Fruit fly (Drosophila melanogaster) whole organism, embryonic: ENCODE results near the gene CG1074.

ENCODE experiments used
- Adf1 ChIP-seq: fragments of 200-800 bp; sonication (Bioruptor generic); IDR thresholded peaks from 2 replicates; pipeline ENCODE4 v1.3.6; 2022; ENCODE audit warnings: missing biosample characterization, missing genetic modification characterization
- Asciz ChIP-seq: fragments of 200-800 bp; sonication (Bioruptor generic); optimal IDR thresholded peaks from 2 replicates; lab custom pipeline; 2017; ENCODE audit warnings: missing biosample characterization, mild to moderate bottlenecking, missing genetic modification characterization, missing genetic modification reagents
- B-H2 ChIP-seq: fragments of 200-800 bp; sonication (Bioruptor generic); optimal IDR thresholded peaks from 2 replicates; lab custom pipeline; 2018; ENCODE audit warnings: missing biosample characterization, mild to moderate bottlenecking, missing genetic modification characterization
- CG11456 ChIP-seq: fragments of 200-800 bp; sonication (Bioruptor generic); IDR thresholded peaks from 3 replicates; pipeline ENCODE4 v1.3.6; 2022; ENCODE audit warnings: missing biosample characterization, missing genetic modification characterization
- CG12104 ChIP-seq: fragments of 200-800 bp; sonication (Bioruptor generic); optimal IDR thresholded peaks from 3 replicates; lab custom pipeline; 2016; ENCODE audit warnings: missing biosample characterization, missing genetic modification characterization
- CG1233 ChIP-seq: fragments of 200-800 bp; sonication (Bioruptor generic); optimal IDR thresholded peaks from 4 replicates; lab custom pipeline; 2018; ENCODE audit warnings: missing biosample characterization, mild to moderate bottlenecking, missing genetic modification characterization
- CG13287 ChIP-seq: fragments of 200-800 bp; sonication (Bioruptor generic); IDR thresholded peaks from 2 replicates; pipeline ENCODE4 v1.3.6; 2022; ENCODE audit warnings: missing biosample characterization, missing genetic modification characterization; ENCODE audit not compliant: partially characterized antibody
- CG14441 ChIP-seq: fragments of 200-800 bp; sonication (Bioruptor generic); IDR thresholded peaks from 2 replicates; pipeline ENCODE4 v1.3.6; 2022; ENCODE audit warnings: missing biosample characterization, missing genetic modification characterization
- CG14667 ChIP-seq: fragments of 200-800 bp; sonication (Bioruptor generic); IDR thresholded peaks from 2 replicates; pipeline ENCODE4 v1.3.6; 2022; ENCODE audit warnings: missing biosample characterization, missing genetic modification characterization
- CG18011 ChIP-seq: fragments of 200-800 bp; sonication (Bioruptor generic); optimal IDR thresholded peaks from 2 replicates; lab custom pipeline; 2017; ENCODE audit warnings: missing biosample characterization, missing genetic modification characterization, mild to moderate bottlenecking, moderate library complexity, missing genotype
- CG33557 ChIP-seq: fragments of 200-800 bp; sonication (Bioruptor generic); optimal IDR thresholded peaks from 2 replicates; lab custom pipeline; 2019; ENCODE audit warnings: missing biosample characterization, mild to moderate bottlenecking, missing genetic modification characterization, moderate library complexity
- CG3847 ChIP-seq: fragments of 200-800 bp; sonication (Bioruptor generic); IDR thresholded peaks from 2 replicates; pipeline ENCODE4 v1.3.6; 2022; ENCODE audit warnings: missing biosample characterization, missing genetic modification characterization
- CG42726 ChIP-seq: fragments of 200-800 bp; sonication (Bioruptor generic); IDR thresholded peaks from 2 replicates; pipeline ENCODE4 v1.3.6; 2022; ENCODE audit warnings: missing biosample characterization, missing genetic modification characterization; ENCODE audit not compliant: partially characterized antibody
- CG6689 ChIP-seq: fragments of 200-800 bp; sonication (Bioruptor generic); IDR thresholded peaks from 2 replicates; pipeline ENCODE4 v1.3.6; 2022; ENCODE audit warnings: missing biosample characterization, missing genetic modification characterization
- CG7372 ChIP-seq: fragments of 200-800 bp; sonication (Bioruptor generic); IDR thresholded peaks from 2 replicates; pipeline ENCODE4 v1.3.6; 2022; ENCODE audit warnings: missing biosample characterization, missing genetic modification characterization
- CG8290 ChIP-seq, 3 experiments: fragments of 200-800 bp; sonication (Bioruptor generic); optimal IDR thresholded peaks; 2 replicates each; lab custom pipeline; 2016 to 2019; ENCODE audit warnings: missing biosample characterization in 3 of 3, missing genetic modification characterization in 3 of 3, mild to moderate bottlenecking in 2 of 3, moderate library complexity in 1 of 3
- CG8924 ChIP-seq: fragments of 200-800 bp; optimal IDR thresholded peaks from 3 replicates; lab custom pipeline; 2019; ENCODE audit warnings: missing biosample characterization, mild to moderate bottlenecking, missing genetic modification characterization, moderate library complexity
- CHES-1-like ChIP-seq: fragments of 200-800 bp; sonication (Bioruptor generic); optimal IDR thresholded peaks from 2 replicates; lab custom pipeline; 2016; ENCODE audit warnings: missing biosample characterization, missing genetic modification characterization
- Dref ChIP-seq: fragments of 200-800 bp; sonication (Bioruptor generic); IDR thresholded peaks from 2 replicates; pipeline ENCODE4 v1.3.6; 2022; ENCODE audit warnings: missing biosample characterization, missing genetic modification characterization
- Ets97D ChIP-seq: fragments of 200-800 bp; sonication (Bioruptor generic); optimal IDR thresholded peaks from 3 replicates; lab custom pipeline; 2016; ENCODE audit warnings: missing biosample characterization, missing genetic modification characterization
- Fer1 ChIP-seq: fragments of 200-800 bp; sonication (Bioruptor generic); optimal IDR thresholded peaks from 2 replicates; lab custom pipeline; 2017; ENCODE audit warnings: missing biosample characterization, mild to moderate bottlenecking, missing genetic modification characterization
- Gsc ChIP-seq: fragments of 200-800 bp; sonication (Bioruptor generic); IDR thresholded peaks from 2 replicates; pipeline ENCODE4 v1.3.6; 2022; ENCODE audit warnings: missing biosample characterization, missing genetic modification characterization
- HLH54F ChIP-seq: fragments of 200-800 bp; sonication (Bioruptor generic); optimal IDR thresholded peaks from 3 replicates; lab custom pipeline; 2016; ENCODE audit warnings: missing biosample characterization, missing genetic modification characterization
- HmgZ ChIP-seq: fragments of 200-800 bp; sonication (Bioruptor generic); optimal IDR thresholded peaks from 2 replicates; lab custom pipeline; 2018; ENCODE audit warnings: missing biosample characterization, mild to moderate bottlenecking, missing genetic modification characterization
- Jarid2 ChIP-seq: fragments of 200-800 bp; sonication (Bioruptor generic); optimal IDR thresholded peaks from 3 replicates; lab custom pipeline; 2017; ENCODE audit warnings: mild to moderate bottlenecking, missing biosample characterization, missing genetic modification reagents, missing genetic modification characterization
- Lim3 ChIP-seq: fragments of 200-800 bp; sonication (Bioruptor generic); IDR thresholded peaks from 2 replicates; pipeline ENCODE4 v1.3.6; 2022; ENCODE audit warnings: missing biosample characterization, missing genetic modification characterization
- Mad ChIP-seq: fragments of 200-800 bp; sonication (Bioruptor generic); optimal IDR thresholded peaks from 2 replicates; lab custom pipeline; 2016; ENCODE audit warnings: missing biosample characterization, missing genetic modification characterization
- Nf-YC ChIP-seq: fragments of 200-800 bp; optimal IDR thresholded peaks from 3 replicates; lab custom pipeline; 2019; ENCODE audit warnings: missing biosample characterization, mild to moderate bottlenecking, missing genetic modification characterization, moderate library complexity
- Pdp1 ChIP-seq, 2 experiments: fragments of 200-800 bp; sonication (Bioruptor generic); optimal IDR thresholded peaks; 3 replicates each; lab custom pipeline; 2016; ENCODE audit warnings: missing biosample characterization in 2 of 2, missing genetic modification characterization in 2 of 2, mild to moderate bottlenecking in 1 of 2, moderate library complexity in 1 of 2
- Ptx1 ChIP-seq: fragments of 200-800 bp; sonication (Bioruptor generic); IDR thresholded peaks from 2 replicates; pipeline ENCODE4 v1.3.6; 2022; ENCODE audit warnings: missing biosample characterization, missing genetic modification characterization
- Rfx ChIP-seq: fragments of 200-800 bp; sonication (Bioruptor generic); IDR thresholded peaks from 2 replicates; pipeline ENCODE4 v1.3.6; 2022; ENCODE audit warnings: missing biosample characterization, missing genetic modification characterization
- Tbp ChIP-seq: fragments of >200 bp; optimal IDR thresholded peaks from 2 replicates; lab custom pipeline; 2018; ENCODE audit warnings: missing biosample characterization, missing genetic modification characterization
- amos ChIP-seq: fragments of 200-800 bp; sonication (Bioruptor generic); IDR thresholded peaks from 2 replicates; pipeline ENCODE4 v1.3.6; 2022; ENCODE audit warnings: missing biosample characterization, missing genetic modification characterization; ENCODE audit not compliant: partially characterized antibody
- btn ChIP-seq: fragments of 200-800 bp; sonication (Bioruptor generic); optimal IDR thresholded peaks from 2 replicates; lab custom pipeline; 2016; ENCODE audit warnings: missing biosample characterization, missing genetic modification characterization
- danr ChIP-seq: fragments of 200-800 bp; sonication (Bioruptor generic); IDR thresholded peaks from 2 replicates; pipeline ENCODE4 v1.3.6; 2022; ENCODE audit warnings: missing biosample characterization, missing genetic modification characterization
- gfzf ChIP-seq: fragments of 200-800 bp; sonication (Bioruptor generic); optimal IDR thresholded peaks from 2 replicates; lab custom pipeline; 2016; ENCODE audit warnings: missing biosample characterization, mild to moderate bottlenecking, missing genetic modification characterization, moderate library complexity
- hbn ChIP-seq: fragments of 200-800 bp; sonication (Bioruptor generic); IDR thresholded peaks from 2 replicates; pipeline ENCODE4 v1.3.6; 2022; ENCODE audit warnings: missing biosample characterization, missing genetic modification characterization; ENCODE audit not compliant: partially characterized antibody
- kay ChIP-seq: fragments of 200-800 bp; sonication (Bioruptor generic); optimal IDR thresholded peaks from 2 replicates; lab custom pipeline; 2016; ENCODE audit warnings: missing biosample characterization, missing genetic modification characterization
- lab ChIP-seq: fragments of 200-800 bp; sonication (Bioruptor generic); optimal IDR thresholded peaks from 3 replicates; lab custom pipeline; 2017; ENCODE audit warnings: missing biosample characterization, missing genetic modification characterization, mild to moderate bottlenecking, moderate library complexity, missing genetic modification reagents
- lbe ChIP-seq: fragments of 200-800 bp; sonication (Bioruptor generic); optimal IDR thresholded peaks from 2 replicates; lab custom pipeline; 2016; ENCODE audit warnings: missing biosample characterization, mild to moderate bottlenecking, missing genetic modification characterization
- mirr ChIP-seq: fragments of 200-800 bp; sonication (Bioruptor generic); optimal IDR thresholded peaks from 3 replicates; lab custom pipeline; 2018; ENCODE audit warnings: missing biosample characterization, mild to moderate bottlenecking, missing genetic modification characterization
- nerfin-2 ChIP-seq: fragments of 200-800 bp; sonication (Bioruptor generic); IDR thresholded peaks from 2 replicates; pipeline ENCODE4 v1.3.6; 2022; ENCODE audit warnings: missing biosample characterization, missing genetic modification characterization; ENCODE audit not compliant: partially characterized antibody
- peb ChIP-seq: fragments of 200-800 bp; sonication (Bioruptor generic); IDR thresholded peaks from 2 replicates; pipeline ENCODE4 v1.3.6; 2022; ENCODE audit warnings: missing biosample characterization, missing genetic modification characterization
- pfk ChIP-seq: fragments of 200-800 bp; sonication (Bioruptor generic); optimal IDR thresholded peaks from 2 replicates; lab custom pipeline; 2018; ENCODE audit warnings: missing biosample characterization, mild to moderate bottlenecking, missing genetic modification characterization, moderate library complexity
- slou ChIP-seq: fragments of 200-800 bp; sonication (Bioruptor generic); optimal IDR thresholded peaks from 3 replicates; lab custom pipeline; 2016; ENCODE audit warnings: missing biosample characterization, missing genetic modification characterization
- stc ChIP-seq: fragments of 200-800 bp; sonication (Bioruptor generic); IDR thresholded peaks from 2 replicates; pipeline ENCODE4 v1.3.6; 2022; ENCODE audit warnings: missing biosample characterization, missing genetic modification characterization
- stwl ChIP-seq: fragments of 200-800 bp; sonication (Bioruptor generic); optimal IDR thresholded peaks from 3 replicates; lab custom pipeline; 2018; ENCODE audit warnings: missing biosample characterization, mild to moderate bottlenecking, missing genetic modification characterization, moderate library complexity

The CG1074 gene

DNA sequence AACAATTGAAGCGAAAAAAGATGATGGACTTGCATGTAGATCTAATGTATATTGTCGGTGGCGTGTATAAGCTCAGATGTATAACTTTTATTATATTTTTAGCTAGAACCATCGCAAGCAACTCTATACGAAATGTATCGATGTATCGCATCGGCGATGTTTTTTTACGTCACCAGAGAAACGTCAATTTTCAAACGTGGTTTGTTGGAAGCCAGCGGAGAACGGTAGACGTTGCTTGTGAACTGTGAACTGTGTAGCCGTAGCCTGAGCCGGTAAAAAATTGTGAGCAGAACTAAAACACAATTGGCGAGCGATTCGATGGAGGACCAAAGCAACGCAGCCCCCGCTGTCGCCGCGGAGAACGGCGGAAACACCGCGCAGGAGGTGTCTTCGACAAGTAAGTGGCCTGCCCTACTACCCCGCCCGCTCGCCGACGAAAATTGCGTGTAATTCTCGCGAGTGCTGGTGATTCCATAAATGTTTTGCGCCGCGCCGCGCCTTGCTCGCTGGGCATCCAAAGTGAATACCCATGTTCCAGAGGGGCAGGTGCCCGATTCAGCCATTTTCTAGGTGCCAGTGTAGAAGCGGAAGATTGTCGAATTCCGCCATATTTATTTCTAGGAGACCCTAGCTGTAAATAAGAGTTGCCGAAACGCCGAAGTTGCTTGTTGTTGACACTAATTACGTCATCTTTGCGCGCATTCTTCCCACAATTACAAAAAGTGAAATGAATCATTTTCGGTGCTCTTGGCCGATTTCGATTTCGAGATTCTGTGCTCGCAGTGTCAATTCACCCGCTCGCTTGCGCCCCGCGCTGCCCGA, 30.7 kb upstream of the CG1074 start, which contains the start of gene lost (continued):
- TF ChIP-seq CG8924 (tag; lab: Kevin White, UChicago) (peak; percentile 14), mirr (peak; percentile 19), danr (no peak), CG6689 (GFP tag; lab: Robert Waterston, UW) (peak; percentile 38; the same call in 1 of the 2 replicates), Jarid2 (GFP tag; lab: Kevin White, UChicago) (no peak), amos (GFP tag; lab: Robert Waterston, UW) (peak; percentile 99), CG7372 (no peak), Tbp (no peak), HLH54F (no peak), Ptx1 (GFP tag; lab: Robert Waterston, UW) (peak; percentile 25; the same call in 1 of the 2 replicates), CG1233 (GFP tag; lab: Kevin White, UChicago) (peak; percentile 26), gfzf (GFP tag; lab: Kevin White, UChicago) (peak; percentile 25), CG42726 (peak; percentile 99), slou (no peak), CG18011 (peak; percentile 94), stc (GFP tag; lab: Robert Waterston, UW) (0 out of 2 replicates have a peak, but pooled peaks have one; percentile 35), Nf-YC (peak; percentile 34), nerfin-2 (GFP tag; lab: Robert Waterston, UW) (peak; percentile 97), HmgZ (tag; lab: Kevin White, UChicago) (peak; percentile 70), CG12104 (GFP tag; lab: Kevin White, UChicago) (no peak), Gsc (GFP tag; lab: Robert Waterston, UW) (no peak), hbn (GFP tag; lab: Robert Waterston, UW) (peak; percentile 96), CG13287 (GFP tag; lab: Robert Waterston, UW) (peak; percentile 99), lab (GFP tag; lab: Kevin White, UChicago) (peak; percentile 65), lbe (GFP tag; lab: Kevin White, UChicago) (peak; percentile 61), CG8290 (GFP tag; optimal IDR thresholded peaks at IDR 0.05; lab: Kevin White, UChicago) (no peak), CG8290 (tag; optimal IDR thresholded peaks at IDR 0.05; lab: Kevin White, UChicago) (peak; percentile 41 to 71), Dref (GFP tag; lab: Robert Waterston, UW) (peak; percentile 94), B-H2 (peak; percentile 61), kay (GFP tag; lab: Kevin White, UChicago) (no peak), Mad (GFP tag; lab: Kevin White, UChicago) (no peak), Fer1 (GFP tag; lab: Kevin White, UChicago) (peak; percentile 34), Rfx (GFP tag; lab: Robert Waterston, UW) (peak; percentile 72), Asciz (no peak), Pdp1 (GFP tag; optimal IDR thresholded peaks at IDR 0.05; lab: Kevin White, UChicago) (peak in 1 of 2 experiments; percentile 95), Adf1 (GFP tag; lab: Robert Waterston, UW) (peak; percentile 43), CG11456 (peak; percentile 55; the same call in 1 of the 3 replicates), CG14667 (GFP tag; lab: Robert Waterston, UW) (no peak), CHES-1-like (GFP tag; lab: Kevin White, UChicago) (peak; percentile 47), CG14441 (GFP tag; lab: Robert Waterston, UW) (0 out of 2 replicates have a peak, but pooled peaks have one; percentile 8), CG33557 (GFP tag; lab: Kevin White, UChicago) (no peak), peb (GFP tag; lab: Robert Waterston, UW) (no peak), pfk (GFP tag; lab: Kevin White, UChicago) (peak; percentile 19), Ets97D (GFP tag; lab: Kevin White, UChicago) (peak; percentile 94), stwl (tag; lab: Kevin White, UChicago) (peak; percentile 44), btn (no peak), CG3847 (GFP tag; lab: Robert Waterston, UW) (peak; percentile 27; the same call in 1 of the 2 replicates), Lim3 (no peak)
